Fruit fly (Drosophila melanogaster): ENCODE data around the gene Dus1.

dm6 chr2L:224599-225385 lies 46.8 kb downstream of the Dus1 start:
- TF ChIP-seq rn (GFP tag; IDR thresholded peaks at IDR 0.05): peak; percentile 62; the same call in 1 of the 2 replicates
- peak; percentile 41; the same call in 1 of the 2 replicates for TF ChIP-seq CG12605 (GFP tag; IDR thresholded peaks at IDR 0.05)
- TF ChIP-seq Snoo (tag; optimal IDR thresholded peaks at IDR 0.05): peak; percentile 82
- peak; percentile 82 for TF ChIP-seq gl (tag; optimal IDR thresholded peaks at IDR 0.05)
- peak; percentile 90 for TF ChIP-seq CG8159 (tag; optimal IDR thresholded peaks at IDR 0.05)
- TF ChIP-seq CG17806 (tag; optimal IDR thresholded peaks at IDR 0.05): peak; percentile 89
- TF ChIP-seq Pif1A (GFP tag; optimal IDR thresholded peaks at IDR 0.05): peak; percentile 93
- TF ChIP-seq EcR (GFP tag; optimal IDR thresholded peaks at IDR 0.05): peak; percentile 76
- peak; percentile 90 for TF ChIP-seq CG9948 (tag; optimal IDR thresholded peaks at IDR 0.05)
